Fruit fly (Drosophila melanogaster) whole organism, embryonic: ENCODE measurements around the gene Polr1B.

Experiments
- Atf3 ChIP-seq: fragments of 200-800 bp; sonication (Bioruptor generic); optimal IDR thresholded peaks from 3 replicates; lab custom pipeline; 2016; ENCODE audit warnings: missing biosample characterization, missing genetic modification characterization
- BEAF-32 ChIP-seq: fragments of 200-800 bp; sonication (Bioruptor generic); optimal IDR thresholded peaks from 3 replicates; lab custom pipeline; 2017; ENCODE audit warnings: missing biosample characterization, missing genetic modification characterization, mild to moderate bottlenecking, moderate library complexity, missing genetic modification reagents
- CG1024 ChIP-seq: fragments of 200-800 bp; sonication (Bioruptor generic); IDR thresholded peaks from 2 replicates; pipeline ENCODE4 v1.3.6; 2022; ENCODE audit warnings: missing biosample characterization, missing genetic modification characterization
- CG10565 ChIP-seq: fragments of 200-800 bp; sonication (Bioruptor generic); optimal IDR thresholded peaks from 3 replicates; lab custom pipeline; 2016; ENCODE audit warnings: missing biosample characterization, mild to moderate bottlenecking, missing genetic modification characterization
- CG12155 ChIP-seq: fragments of 200-800 bp; sonication (Bioruptor generic); optimal IDR thresholded peaks from 3 replicates; lab custom pipeline; 2016; ENCODE audit warnings: missing biosample characterization, missing genetic modification characterization
- CG13775 ChIP-seq: fragments of 200-800 bp; sonication (Bioruptor generic); optimal IDR thresholded peaks from 3 replicates; lab custom pipeline; 2017; ENCODE audit warnings: missing biosample characterization, mild to moderate bottlenecking, missing genetic modification characterization
- CG15073 ChIP-seq: fragments of 200-800 bp; sonication (Bioruptor generic); optimal IDR thresholded peaks from 2 replicates; lab custom pipeline; 2016; ENCODE audit warnings: missing biosample characterization, missing genetic modification characterization
- CG16863 ChIP-seq: fragments of 200-800 bp; sonication (Bioruptor generic); optimal IDR thresholded peaks from 3 replicates; lab custom pipeline; 2016; ENCODE audit warnings: missing biosample characterization, missing genetic modification characterization
- CG17359 ChIP-seq: fragments of 200-800 bp; sonication (Bioruptor generic); optimal IDR thresholded peaks from 3 replicates; lab custom pipeline; 2018; ENCODE audit warnings: missing biosample characterization, mild to moderate bottlenecking, missing genetic modification characterization, moderate library complexity
- CG2202 ChIP-seq: fragments of 200-800 bp; sonication (Bioruptor generic); optimal IDR thresholded peaks from 2 replicates; lab custom pipeline; 2018; ENCODE audit warnings: missing biosample characterization, mild to moderate bottlenecking, missing genetic modification characterization
- CG31388 ChIP-seq: fragments of 200-800 bp; sonication (Bioruptor generic); optimal IDR thresholded peaks from 2 replicates; lab custom pipeline; 2016; ENCODE audit warnings: missing biosample characterization, missing genetic modification characterization
- CG3995 ChIP-seq: fragments of 200-800 bp; sonication (Bioruptor generic); optimal IDR thresholded peaks from 3 replicates; lab custom pipeline; 2016; ENCODE audit warnings: missing biosample characterization, missing genetic modification characterization
- CG4617 ChIP-seq: fragments of 200-800 bp; sonication (Bioruptor generic); optimal IDR thresholded peaks from 3 replicates; lab custom pipeline; 2016; ENCODE audit warnings: missing biosample characterization, missing genetic modification characterization, borderline replicate concordance
- CG4730 ChIP-seq: fragments of 200-800 bp; sonication (Bioruptor generic); IDR thresholded peaks from 2 replicates; pipeline ENCODE4 v1.3.6; 2022; ENCODE audit warnings: missing biosample characterization, missing genetic modification characterization
- CG6254 ChIP-seq: fragments of 200-800 bp; sonication (Bioruptor generic); optimal IDR thresholded peaks from 3 replicates; lab custom pipeline; 2017; ENCODE audit warnings: mild to moderate bottlenecking, missing biosample characterization, missing genetic modification reagents, missing genetic modification characterization
- CG6654 ChIP-seq: fragments of 200-800 bp; sonication (Bioruptor generic); optimal IDR thresholded peaks from 2 replicates; lab custom pipeline; 2017; ENCODE audit warnings: missing biosample characterization, mild to moderate bottlenecking, missing genetic modification characterization
- CG8359 ChIP-seq: fragments of 200-800 bp; sonication (Bioruptor generic); optimal IDR thresholded peaks from 2 replicates; lab custom pipeline; 2017; ENCODE audit warnings: missing biosample characterization, mild to moderate bottlenecking, missing genetic modification characterization, borderline replicate concordance
- CG9797 ChIP-seq: fragments of 200-800 bp; sonication (Bioruptor generic); optimal IDR thresholded peaks from 3 replicates; lab custom pipeline; 2018; ENCODE audit warnings: missing biosample characterization, mild to moderate bottlenecking, missing genetic modification characterization
- CHES-1-like ChIP-seq: fragments of 200-800 bp; sonication (Bioruptor generic); optimal IDR thresholded peaks from 2 replicates; lab custom pipeline; 2016; ENCODE audit warnings: missing biosample characterization, missing genetic modification characterization
- CTCF ChIP-seq: fragments of 200-800 bp; sonication (Bioruptor generic); optimal IDR thresholded peaks from 2 replicates; lab custom pipeline; 2017; ENCODE audit warnings: missing biosample characterization, mild to moderate bottlenecking, missing genetic modification characterization, moderate library complexity
- Camta ChIP-seq: fragments of 200-800 bp; sonication (Bioruptor generic); optimal IDR thresholded peaks from 2 replicates; lab custom pipeline; 2016; ENCODE audit warnings: missing biosample characterization, missing genetic modification characterization
- Dfd ChIP-seq, 2 experiments: fragments of >200 bp; optimal IDR thresholded peaks; 2 replicates each; lab custom pipeline; 2017; ENCODE audit warnings: missing biosample characterization in 2 of 2, missing genetic modification characterization in 2 of 2
- Doc3 ChIP-seq: fragments of 200-800 bp; sonication (Bioruptor generic); IDR thresholded peaks from 3 replicates; pipeline ENCODE4 v1.3.6; 2022; ENCODE audit warnings: missing biosample characterization, missing genetic modification characterization; ENCODE audit not compliant: partially characterized antibody
- Drgx ChIP-seq: fragments of 200-800 bp; sonication (Bioruptor generic); IDR thresholded peaks from 2 replicates; pipeline ENCODE4 v1.3.6; 2022; ENCODE audit warnings: missing biosample characterization, missing genetic modification characterization
- Lim3 ChIP-seq: fragments of 200-800 bp; sonication (Bioruptor generic); IDR thresholded peaks from 2 replicates; pipeline ENCODE4 v1.3.6; 2022; ENCODE audit warnings: missing biosample characterization, missing genetic modification characterization
- MTF-1 ChIP-seq: fragments of 200-800 bp; sonication (Bioruptor generic); optimal IDR thresholded peaks from 2 replicates; lab custom pipeline; 2018; ENCODE audit warnings: missing biosample characterization, mild to moderate bottlenecking, missing genetic modification characterization, borderline replicate concordance
- Neu2 ChIP-seq: fragments of 200-800 bp; sonication (Bioruptor generic); optimal IDR thresholded peaks from 3 replicates; lab custom pipeline; 2016; ENCODE audit warnings: missing biosample characterization, missing genetic modification characterization, borderline replicate concordance
- Optix ChIP-seq: fragments of 200-800 bp; sonication (Bioruptor generic); IDR thresholded peaks from 3 replicates; pipeline ENCODE4 v1.3.6; 2022; ENCODE audit warnings: missing biosample characterization, missing genetic modification characterization
- Scr ChIP-seq: fragments of 200-800 bp; sonication (Bioruptor generic); IDR thresholded peaks from 2 replicates; pipeline ENCODE4 v1.3.6; 2022; ENCODE audit warnings: missing biosample characterization, missing genetic modification characterization; ENCODE audit not compliant: partially characterized antibody
- Sox100B ChIP-seq: fragments of 200-800 bp; sonication (Bioruptor generic); optimal IDR thresholded peaks from 3 replicates; lab custom pipeline; 2018; ENCODE audit warnings: missing biosample characterization, mild to moderate bottlenecking, missing genetic modification characterization
- Sox102F ChIP-seq: fragments of 200-800 bp; sonication (Bioruptor generic); optimal IDR thresholded peaks from 2 replicates; lab custom pipeline; 2018; ENCODE audit warnings: missing biosample characterization, mild to moderate bottlenecking, missing genetic modification characterization, moderate library complexity
- Ssrp ChIP-seq: fragments of 200-800 bp; sonication (Bioruptor generic); optimal IDR thresholded peaks from 2 replicates; lab custom pipeline; 2018; ENCODE audit warnings: missing biosample characterization, mild to moderate bottlenecking, missing genetic modification characterization, moderate library complexity
- Usf ChIP-seq: fragments of 200-800 bp; sonication (Bioruptor generic); optimal IDR thresholded peaks from 2 replicates; lab custom pipeline; 2017; ENCODE audit warnings: missing genotype, missing biosample characterization, missing genetic modification characterization
- Xrp1 ChIP-seq: fragments of 200-800 bp; sonication (Bioruptor generic); IDR thresholded peaks from 2 replicates; pipeline ENCODE4 v1.3.6; 2022; ENCODE audit warnings: missing biosample characterization, missing genetic modification characterization
- ap ChIP-seq: fragments of 200-800 bp; sonication (Bioruptor generic); IDR thresholded peaks from 2 replicates; pipeline ENCODE4 v1.3.6; 2022; ENCODE audit warnings: missing biosample characterization, missing genetic modification characterization
- cas ChIP-seq: fragments of 200-800 bp; sonication (Bioruptor generic); IDR thresholded peaks from 2 replicates; pipeline ENCODE4 v1.3.6; 2022; ENCODE audit warnings: missing biosample characterization, missing genetic modification characterization
- crc ChIP-seq: fragments of 200-800 bp; sonication (Bioruptor generic); optimal IDR thresholded peaks from 2 replicates; lab custom pipeline; 2016; ENCODE audit warnings: missing biosample characterization, missing genetic modification characterization
- en ChIP-seq: fragments of 200-800 bp; sonication (Bioruptor generic); optimal IDR thresholded peaks from 2 replicates; lab custom pipeline; 2016; ENCODE audit warnings: missing biosample characterization, missing genetic modification characterization
- eyg ChIP-seq: fragments of 200-800 bp; sonication (Bioruptor generic); optimal IDR thresholded peaks from 3 replicates; lab custom pipeline; 2016; ENCODE audit warnings: missing biosample characterization, missing genetic modification characterization
- gcm ChIP-seq: fragments of 200-800 bp; sonication (Bioruptor generic); optimal IDR thresholded peaks from 2 replicates; lab custom pipeline; 2019; ENCODE audit warnings: missing biosample characterization, mild to moderate bottlenecking, missing genetic modification characterization, moderate library complexity
- kay ChIP-seq: fragments of 200-800 bp; sonication (Bioruptor generic); optimal IDR thresholded peaks from 2 replicates; lab custom pipeline; 2016; ENCODE audit warnings: missing biosample characterization, missing genetic modification characterization
- luna ChIP-seq: fragments of 200-800 bp; sonication (Bioruptor generic); optimal IDR thresholded peaks from 2 replicates; lab custom pipeline; 2016; ENCODE audit warnings: missing biosample characterization, missing genetic modification characterization
- pros ChIP-seq: fragments of 200-800 bp; sonication (Bioruptor generic); optimal IDR thresholded peaks from 3 replicates; lab custom pipeline; 2019; ENCODE audit warnings: missing biosample characterization, mild to moderate bottlenecking, missing genetic modification characterization, moderate library complexity
- run ChIP-seq: fragments of 200-800 bp; sonication (Bioruptor generic); optimal IDR thresholded peaks from 3 replicates; lab custom pipeline; 2018; ENCODE audit warnings: missing biosample characterization, mild to moderate bottlenecking, missing genetic modification characterization
- slou ChIP-seq: fragments of 200-800 bp; sonication (Bioruptor generic); optimal IDR thresholded peaks from 3 replicates; lab custom pipeline; 2016; ENCODE audit warnings: missing biosample characterization, missing genetic modification characterization
- tin ChIP-seq: fragments of 200-800 bp; sonication (Bioruptor generic); optimal IDR thresholded peaks from 3 replicates; lab custom pipeline; 2016; ENCODE audit warnings: missing biosample characterization, missing genetic modification characterization
- tup ChIP-seq: fragments of 200-800 bp; sonication (Bioruptor generic); optimal IDR thresholded peaks from 2 replicates; lab custom pipeline; 2016; ENCODE audit warnings: missing biosample characterization, mild to moderate bottlenecking, missing genetic modification characterization, moderate library complexity
- vvl ChIP-seq: fragments of 200-800 bp; sonication (Bioruptor generic); IDR thresholded peaks from 2 replicates; pipeline ENCODE4 v1.3.6; 2022; ENCODE audit warnings: missing biosample characterization, missing genetic modification characterization
- zen2 ChIP-seq: fragments of 200-800 bp; sonication (Bioruptor generic); IDR thresholded peaks from 3 replicates; pipeline ENCODE4 v1.3.6; 2022; ENCODE audit warnings: missing biosample characterization, missing genetic modification characterization; ENCODE audit not compliant: partially characterized antibody
- zfh2 ChIP-seq: fragments of 200-800 bp; sonication (Bioruptor generic); optimal IDR thresholded peaks from 2 replicates; lab custom pipeline; 2016; ENCODE audit warnings: missing biosample characterization, missing genetic modification characterization

Polr1B gene

dm6 chr2L:419620-420184 lies 15.6 kb downstream of the Polr1B start, which contains the start of the genes CG13690 and RpLP1 (continued):
- peak; percentile 56 for TF ChIP-seq CG12155 (GFP tag; lab: Kevin White, UChicago)
- peak; percentile 51 for TF ChIP-seq zfh2 (GFP tag; lab: Kevin White, UChicago)
- TF ChIP-seq Xrp1 (GFP tag; lab: Robert Waterston, UW) = 0 out of 2 replicates have a peak, but pooled peaks have one; percentile 34
- no peak for TF ChIP-seq Lim3 (GFP tag; lab: Robert Waterston, UW)
- TF ChIP-seq vvl (GFP tag; lab: Robert Waterston, UW) = peak; percentile 94
- peak; percentile 83 for TF ChIP-seq kay
- peak; percentile 24; the same call in 1 of the 2 replicates for TF ChIP-seq ap
- peak; percentile 39 for TF ChIP-seq slou
- TF ChIP-seq Sox102F = no peak
- TF ChIP-seq CG13775 (GFP tag; lab: Kevin White, UChicago) = peak; percentile 91
- no peak for TF ChIP-seq CG15073 (GFP tag; lab: Kevin White, UChicago)
- TF ChIP-seq luna (GFP tag; lab: Kevin White, UChicago) = peak; percentile 66
- TF ChIP-seq cas (GFP tag; lab: Robert Waterston, UW) = 0 out of 2 replicates have a peak, but pooled peaks have one; percentile 6
- peak; percentile 65 for TF ChIP-seq run (tag; lab: Kevin White, UChicago)
- peak; percentile 77 for TF ChIP-seq CG2202
- TF ChIP-seq Camta (GFP tag; lab: Kevin White, UChicago) = peak; percentile 68
- TF ChIP-seq CG9797 (GFP tag; lab: Kevin White, UChicago) = peak; percentile 99
- peak; percentile 37 for TF ChIP-seq Atf3 (GFP tag; lab: Kevin White, UChicago)
- TF ChIP-seq eyg (GFP tag; lab: Kevin White, UChicago) = peak; percentile 72
- TF ChIP-seq zen2 = no peak
- no peak for TF ChIP-seq Dfd (GFP tag; optimal IDR thresholded peaks at IDR 0.05; lab: Kevin White, UChicago)
- TF ChIP-seq CG6654 = peak; percentile 54
- peak; percentile 14 for TF ChIP-seq Ssrp (tag; lab: Kevin White, UChicago)
- TF ChIP-seq tup (GFP tag; lab: Kevin White, UChicago) = peak; percentile 7
- TF ChIP-seq CG4617 (GFP tag; lab: Kevin White, UChicago) = peak; percentile 15
- TF ChIP-seq gcm (GFP tag; lab: Kevin White, UChicago) = peak; percentile 80
- TF ChIP-seq CG4730 = no peak
- peak; percentile 40 for TF ChIP-seq Usf (GFP tag; lab: Kevin White, UChicago)
- TF ChIP-seq Sox100B (GFP tag; lab: Kevin White, UChicago) = peak; percentile 86
- TF ChIP-seq CG8359 = peak; percentile 70
- peak; percentile 58 for TF ChIP-seq BEAF-32
- peak; percentile 24; the same call in 1 of the 3 replicates for TF ChIP-seq Optix
- peak; percentile 72 for TF ChIP-seq en (GFP tag; lab: Kevin White, UChicago)
- TF ChIP-seq CG17359 (tag; lab: Kevin White, UChicago) = peak; percentile 66
- peak; percentile 26 for TF ChIP-seq tin (GFP tag; lab: Kevin White, UChicago)
- TF ChIP-seq Drgx (GFP tag; lab: Robert Waterston, UW) = no peak
- TF ChIP-seq pros (GFP tag; lab: Kevin White, UChicago) = no peak
- no peak for TF ChIP-seq Scr (GFP tag; lab: Robert Waterston, UW)
- TF ChIP-seq CG3995 (GFP tag; lab: Kevin White, UChicago) = peak; percentile 44
- peak; percentile 76 for TF ChIP-seq CHES-1-like (GFP tag; lab: Kevin White, UChicago)
- no peak for TF ChIP-seq Doc3 (GFP tag; lab: Robert Waterston, UW)
- peak; percentile 93 for TF ChIP-seq MTF-1 (GFP tag; lab: Kevin White, UChicago)
- TF ChIP-seq CG16863 (GFP tag; lab: Kevin White, UChicago) = peak; percentile 64
- no peak for TF ChIP-seq Neu2 (GFP tag; lab: Kevin White, UChicago)
- TF ChIP-seq crc = peak; percentile 52
- TF ChIP-seq CG6254 (GFP tag; lab: Kevin White, UChicago) = peak; percentile 21
- TF ChIP-seq CG1024 = peak; percentile 43; the same call in 1 of the 2 replicates
- no peak for TF ChIP-seq CG31388
- TF ChIP-seq CTCF = peak; percentile 67
- TF ChIP-seq CG10565 (GFP tag; lab: Kevin White, UChicago) = peak; percentile 3
